Worm (Caenorhabditis elegans) whole organism, L1 larva: Measurements from ENCODE around the gene lipl-4.
A peak's percentile ranks its signal among the peaks of the same experiment; 100 is the strongest.

Experiments used
- C04F5.9 ChIP-seq: sonication (generic microtip); optimal IDR thresholded peaks from 2 replicates; lab custom pipeline; 2016; ENCODE audit warnings: missing genetic modification characterization, missing compliant biosample characterization
- C16A3.4 ChIP-seq: fragments of 150-350 bp; optimal IDR thresholded peaks from 2 replicates; lab custom pipeline; 2014; ENCODE audit warnings: missing biosample characterization, missing genetic modification characterization
- alr-1 ChIP-seq: fragments of 200-800 bp; sonication (Bioruptor generic); optimal IDR thresholded peaks from 2 replicates; lab custom pipeline; 2018; ENCODE audit warnings: borderline replicate concordance, mild to moderate bottlenecking, missing genetic modification characterization, missing compliant biosample characterization
- ama-1 ChIP-seq: fragments of 150-350 bp; optimal IDR thresholded peaks from 2 replicates; lab custom pipeline; 2014
- blmp-1 ChIP-seq: fragments of 150-350 bp; optimal IDR thresholded peaks from 2 replicates; lab custom pipeline; 2014; ENCODE audit warnings: missing biosample characterization, missing genetic modification characterization
- ceh-63 ChIP-seq: fragments of 200-800 bp; sonication (Bioruptor generic); optimal IDR thresholded peaks from 2 replicates; lab custom pipeline; 2018; ENCODE audit warnings: mild to moderate bottlenecking, missing genetic modification characterization, missing compliant biosample characterization
- ceh-8 ChIP-seq: fragments of 200-800 bp; sonication (Bioruptor generic); optimal IDR thresholded peaks from 2 replicates; lab custom pipeline; 2018; ENCODE audit warnings: mild to moderate bottlenecking, missing genetic modification characterization, moderate library complexity, missing compliant biosample characterization
- ceh-82 ChIP-seq, 3 experiments: fragments of 150-350 bp in 1 of 3; sonication (generic microtip) in 2 of 3; optimal IDR thresholded peaks; 2 replicates each; lab custom pipeline; 2014 to 2017; ENCODE audit warnings: missing biosample characterization in 3 of 3, missing genetic modification characterization in 3 of 3
- ces-1 ChIP-seq: fragments of 150-350 bp; optimal IDR thresholded peaks from 2 replicates; lab custom pipeline; 2014; ENCODE audit warnings: missing biosample characterization, missing genetic modification reagents, missing genetic modification characterization
- dpl-1 ChIP-seq, 3 experiments: fragments of 150-350 bp in 2 of 3; sonication (generic microtip) in 1 of 3; optimal IDR thresholded peaks; 2 replicates each; lab custom pipeline; 2014 to 2017; ENCODE audit warnings: missing biosample characterization in 3 of 3, missing genetic modification characterization in 3 of 3, missing genetic modification reagents in 3 of 3
- dsc-1 ChIP-seq: sonication (generic microtip); optimal IDR thresholded peaks from 2 replicates; lab custom pipeline; 2016; ENCODE audit warnings: mild to moderate bottlenecking, missing genetic modification characterization, missing compliant biosample characterization
- efl-1 ChIP-seq, 4 experiments: fragments of 150-350 bp; optimal IDR thresholded peaks in 3 of 4; peaks in 1 of 4; 1 replicate in 1 of 4; 2 replicates in 3 of 4; lab custom pipeline; 2014; ENCODE audit warnings: missing biosample characterization in 2 of 4, missing genetic modification characterization in 2 of 4, missing genetic modification reagents in 2 of 4
- efl-3 ChIP-seq: fragments of 200-800 bp; sonication (Bioruptor generic); optimal IDR thresholded peaks from 2 replicates; lab custom pipeline; 2018; ENCODE audit warnings: mild to moderate bottlenecking, missing genetic modification characterization, missing compliant biosample characterization
- egl-27 ChIP-seq, 2 experiments: fragments of 150-350 bp in 1 of 2; sonication (generic microtip); optimal IDR thresholded peaks; 3 replicates each; lab custom pipeline; 2017 to 2018; ENCODE audit warnings: missing biosample characterization in 2 of 2, missing genetic modification characterization in 2 of 2, missing genetic modification reagents in 2 of 2
- elt-3 ChIP-seq, 6 experiments: fragments of 150-350 bp in 1 of 6; sonication (generic microtip); optimal IDR thresholded peaks; 2 replicates each; lab custom pipeline; 2017 to 2018; ENCODE audit warnings: missing biosample characterization in 6 of 6, missing genetic modification characterization in 6 of 6, inconsistent platforms in 1 of 6
- fkh-10 ChIP-seq: sonication (generic microtip); optimal IDR thresholded peaks from 2 replicates; lab custom pipeline; 2017; ENCODE audit warnings: missing biosample characterization, missing genetic modification reagents, missing genetic modification characterization
- fkh-4 ChIP-seq: sonication (generic microtip); optimal IDR thresholded peaks from 2 replicates; lab custom pipeline; 2016; ENCODE audit warnings: missing compliant biosample characterization, missing genetic modification characterization, borderline replicate concordance
- fos-1 ChIP-seq: fragments of 150-350 bp; optimal IDR thresholded peaks from 2 replicates; lab custom pipeline; 2014; ENCODE audit warnings: missing biosample characterization, missing genetic modification characterization
- grh-1 ChIP-seq: fragments of 200-800 bp; sonication (Bioruptor generic); IDR thresholded peaks from 2 replicates; pipeline ENCODE4 v1.3.6; 2022; ENCODE audit warnings: missing genetic modification reagents, missing genetic modification characterization, missing compliant biosample characterization
- irx-1 ChIP-seq: sonication (generic microtip); optimal IDR thresholded peaks from 2 replicates; lab custom pipeline; 2016; ENCODE audit warnings: missing genetic modification characterization, missing compliant biosample characterization
- lin-13 ChIP-seq: fragments of 150-350 bp; optimal IDR thresholded peaks from 2 replicates; lab custom pipeline; 2014; ENCODE audit warnings: missing biosample characterization, missing genetic modification reagents, missing genetic modification characterization
- lin-14 ChIP-seq: fragments of 200-800 bp; sonication (Bioruptor generic); optimal IDR thresholded peaks from 2 replicates; lab custom pipeline; 2018; ENCODE audit warnings: mild to moderate bottlenecking, missing genetic modification characterization, moderate library complexity, missing compliant biosample characterization
- lin-15B ChIP-seq: fragments of 150-350 bp; sonication (generic microtip); optimal IDR thresholded peaks from 3 replicates; lab custom pipeline; 2014; ENCODE audit warnings: missing biosample characterization, missing genetic modification characterization
- lir-3 ChIP-seq: sonication (generic microtip); optimal IDR thresholded peaks from 2 replicates; lab custom pipeline; 2016; ENCODE audit warnings: mild to moderate bottlenecking, missing genetic modification characterization, moderate library complexity, missing compliant biosample characterization; ENCODE audit not compliant: poor library complexity
- lsy-2 ChIP-seq, 2 experiments: fragments of 150-350 bp; optimal IDR thresholded peaks; 2 replicates each; lab custom pipeline; 2014; ENCODE audit warnings: missing biosample characterization in 2 of 2, missing genetic modification characterization in 2 of 2
- mdl-1 ChIP-seq, 2 experiments: fragments of 150-350 bp; optimal IDR thresholded peaks; 2 replicates each; lab custom pipeline; 2014 to 2017; ENCODE audit warnings: missing biosample characterization in 2 of 2, missing genetic modification characterization in 2 of 2, inconsistent platforms in 1 of 2
- mef-2 ChIP-seq: fragments of 150-350 bp; optimal IDR thresholded peaks from 2 replicates; lab custom pipeline; 2014; ENCODE audit warnings: missing biosample characterization, missing genetic modification characterization
- mep-1 ChIP-seq: fragments of 150-350 bp; optimal IDR thresholded peaks from 2 replicates; lab custom pipeline; 2014; ENCODE audit warnings: missing biosample characterization, missing genetic modification characterization
- nhr-12 ChIP-seq: sonication (generic microtip); optimal IDR thresholded peaks from 2 replicates; lab custom pipeline; 2017; ENCODE audit warnings: missing biosample characterization, missing genetic modification characterization
- nhr-20 ChIP-seq: sonication (generic microtip); optimal IDR thresholded peaks from 2 replicates; lab custom pipeline; 2016; ENCODE audit warnings: mild to moderate bottlenecking, missing genetic modification characterization, missing compliant biosample characterization
- nhr-28 ChIP-seq: fragments of 150-350 bp; optimal IDR thresholded peaks from 2 replicates; lab custom pipeline; 2014; ENCODE audit warnings: missing biosample characterization, missing genetic modification characterization
- nhr-71 ChIP-seq: sonication (generic microtip); optimal IDR thresholded peaks from 2 replicates; lab custom pipeline; 2016; ENCODE audit warnings: mild to moderate bottlenecking, missing genetic modification characterization, moderate library complexity, missing compliant biosample characterization
- nhr-76 ChIP-seq: sonication (generic microtip); optimal IDR thresholded peaks from 2 replicates; lab custom pipeline; 2017; ENCODE audit warnings: missing biosample characterization, missing genetic modification characterization
- nhr-84 ChIP-seq: sonication (generic microtip); optimal IDR thresholded peaks from 2 replicates; lab custom pipeline; 2017; ENCODE audit warnings: missing biosample characterization, missing genetic modification characterization
- nhr-85 ChIP-seq: sonication (generic microtip); peaks from one replicate; lab custom pipeline; 2016; ENCODE audit warnings: missing genetic modification characterization, inconsistent platforms, missing compliant biosample characterization
- nhr-90 ChIP-seq: sonication (generic microtip); optimal IDR thresholded peaks from 2 replicates; lab custom pipeline; 2016; ENCODE audit warnings: mild to moderate bottlenecking, missing genetic modification characterization, missing compliant biosample characterization; ENCODE audit not compliant: poor library complexity
- pax-3 ChIP-seq: fragments of 200-800 bp; sonication (Bioruptor generic); optimal IDR thresholded peaks from 2 replicates; lab custom pipeline; 2018; ENCODE audit warnings: mild to moderate bottlenecking, missing genetic modification characterization, moderate library complexity, missing compliant biosample characterization
- pqm-1 ChIP-seq: sonication (generic microtip); optimal IDR thresholded peaks from 3 replicates; lab custom pipeline; 2017; ENCODE audit warnings: missing biosample characterization, missing genetic modification characterization
- skn-1 ChIP-seq: fragments of 150-350 bp; optimal IDR thresholded peaks from 2 replicates; lab custom pipeline; 2014; ENCODE audit warnings: missing biosample characterization, missing genetic modification characterization
- snu-23 ChIP-seq: sonication (generic microtip); optimal IDR thresholded peaks from 2 replicates; lab custom pipeline; 2016; ENCODE audit warnings: missing genetic modification characterization, missing compliant biosample characterization
- swsn-7 ChIP-seq: sonication (generic microtip); optimal IDR thresholded peaks from 2 replicates; lab custom pipeline; 2016; ENCODE audit warnings: missing genetic modification characterization, missing compliant biosample characterization
- tbx-2 ChIP-seq: sonication (generic microtip); optimal IDR thresholded peaks from 2 replicates; lab custom pipeline; 2016; ENCODE audit warnings: missing genetic modification characterization, missing compliant biosample characterization
- unc-130 ChIP-seq: fragments of 150-350 bp; optimal IDR thresholded peaks from 2 replicates; lab custom pipeline; 2017; ENCODE audit warnings: missing biosample characterization, missing genetic modification characterization, inconsistent platforms
- unc-86 ChIP-seq: sonication (generic microtip); optimal IDR thresholded peaks from 2 replicates; lab custom pipeline; 2016; ENCODE audit warnings: missing genetic modification characterization, missing compliant biosample characterization
- zag-1 ChIP-seq: fragments of 150-350 bp; optimal IDR thresholded peaks from 2 replicates; lab custom pipeline; 2014; ENCODE audit warnings: missing biosample characterization, missing genetic modification characterization
- ztf-11 ChIP-seq, 2 experiments: sonication (generic microtip); optimal IDR thresholded peaks; 2 replicates each; lab custom pipeline; 2016 to 2017; ENCODE audit warnings: missing genetic modification characterization in 2 of 2, missing biosample characterization in 1 of 2, missing compliant biosample characterization in 1 of 2
- ztf-4 ChIP-seq: fragments of 150-350 bp; optimal IDR thresholded peaks from 2 replicates; lab custom pipeline; 2014; ENCODE audit warnings: missing biosample characterization, missing genetic modification characterization

lipl-4 gene

ce11 chrV:6541875-6542274, 8.1 kb upstream of the lipl-4 start:
- TF ChIP-seq C04F5.9 (tag; lab: Kevin White, UChicago) (no peak), pqm-1 (tag; lab: Kevin White, UChicago) (no peak), ceh-8 (no peak), dsc-1 (tag; lab: Kevin White, UChicago) (no peak), zag-1 (tag; lab: Kevin White, UChicago) (no peak), dpl-1 (GFP tag; optimal IDR thresholded peaks at IDR 0.05; lab: Kevin White, UChicago) (peak in 1 of 3 experiments; percentile 12), irx-1 (no peak), nhr-71 (tag; lab: Kevin White, UChicago) (peak; percentile 32), nhr-20 (tag; lab: Kevin White, UChicago) (peak; percentile 49), lir-3 (tag; lab: Kevin White, UChicago) (no peak), pax-3 (tag; lab: Kevin White, UChicago) (no peak), unc-130 (tag; lab: Kevin White, UChicago) (no peak), fos-1 (tag; lab: Kevin White, UChicago) (no peak), elt-3 (tag; optimal IDR thresholded peaks at IDR 0.05; lab: Kevin White, UChicago) (peak in 1 of 6 experiments; percentile 48), unc-86 (no peak), C16A3.4 (tag; lab: Kevin White, UChicago) (peak; percentile 2), skn-1 (tag; lab: Kevin White, UChicago) (peak; percentile 44), tbx-2 (no peak), mdl-1 (tag; optimal IDR thresholded peaks at IDR 0.05; lab: Kevin White, UChicago) (peak in 1 of 2 experiments; percentile 22), alr-1 (no peak), ces-1 (GFP tag; lab: Kevin White, UChicago) (no peak), nhr-90 (peak; percentile 4), fkh-10 (GFP tag; lab: Kevin White, UChicago) (no peak), lsy-2 (tag; optimal IDR thresholded peaks at IDR 0.05; lab: Kevin White, UChicago) (peak in 1 of 2 experiments; percentile 38), ztf-4 (tag; lab: Kevin White, UChicago) (no peak), blmp-1 (peak; percentile 63), snu-23 (peak; percentile 47), efl-1 (optimal IDR thresholded peaks at IDR 0.05; lab: Kevin White, UChicago) (no peak), efl-1 (GFP tag; optimal IDR thresholded peaks at IDR 0.05 in 1 of 2; lab: Kevin White, UChicago) (peak in 1 of 2 experiments; percentile 77), efl-3 (no peak), mep-1 (tag; lab: Kevin White, UChicago) (peak; percentile 11), nhr-28 (tag; lab: Kevin White, UChicago) (no peak), nhr-76 (no peak), ztf-11 (tag; optimal IDR thresholded peaks at IDR 0.05; lab: Kevin White, UChicago) (no peak), lin-14 (GFP tag; lab: Kevin White, UChicago) (peak; percentile 80), swsn-7 (tag; lab: Kevin White, UChicago) (no peak), ceh-82 (tag; optimal IDR thresholded peaks at IDR 0.05; lab: Kevin White, UChicago) (no peak)

ce11 chrV:6544999-6545398, 5.0 kb upstream of the lipl-4 start:
- TF ChIP-seq lin-15B (tag; lab: Kevin White, UChicago) (no peak), ceh-82 (tag; optimal IDR thresholded peaks at IDR 0.05; lab: Kevin White, UChicago) (no peak), mep-1 (tag; lab: Kevin White, UChicago) (peak; percentile 40), nhr-71 (tag; lab: Kevin White, UChicago) (peak; percentile 6), ceh-63 (GFP tag; lab: Kevin White, UChicago) (no peak), nhr-12 (no peak), nhr-85 (no peak), lin-13 (GFP tag; lab: Kevin White, UChicago) (no peak), lin-14 (GFP tag; lab: Kevin White, UChicago) (peak; percentile 77), nhr-76 (no peak), blmp-1 (peak; percentile 37), ama-1 (no peak), fkh-4 (no peak), egl-27 (tag; optimal IDR thresholded peaks at IDR 0.05; lab: Kevin White, UChicago) (no peak), snu-23 (peak; percentile 42), grh-1 (GFP tag; lab: Robert Waterston, UW) (no peak), mef-2 (no peak), swsn-7 (tag; lab: Kevin White, UChicago) (no peak), alr-1 (no peak), nhr-90 (peak; percentile 28), nhr-84 (no peak), nhr-28 (tag; lab: Kevin White, UChicago) (no peak), nhr-20 (tag; lab: Kevin White, UChicago) (peak; percentile 41)
- TF ChIP-seq, all 84 proteins: peak for 7
